Fruit fly (Drosophila melanogaster) whole organism: Measurements from ENCODE around the gene SdhD.

Experiments
- CG8478 ChIP-seq: fragments of >200 bp; optimal IDR thresholded peaks from 2 replicates; lab custom pipeline; 2018; ENCODE audit warnings: inconsistent platforms
- Dll ChIP-seq: fragments of >200 bp; optimal IDR thresholded peaks from 2 replicates; lab custom pipeline; 2017
- EcR ChIP-seq, 2 experiments: fragments of >200 bp; optimal IDR thresholded peaks; 2 replicates each; lab custom pipeline; 2017; ENCODE audit warnings: missing biosample characterization in 2 of 2, missing genetic modification characterization in 2 of 2, missing genetic modification reagents in 2 of 2
- psq ChIP-seq: fragments of >200 bp; optimal IDR thresholded peaks from 2 replicates; lab custom pipeline; 2017
- usp ChIP-seq: fragments of >200 bp; optimal IDR thresholded peaks from 2 replicates; lab custom pipeline; 2017; ENCODE audit warnings: missing biosample characterization, missing genetic modification characterization, mixed read lengths

dm6 chr3R:23732990-23733512 is 27.3 kb downstream of the SdhD start, which contains the start of the genes Hmgcr and Rpn9:
- no peak for TF ChIP-seq EcR (GFP tag; optimal IDR thresholded peaks at IDR 0.05; lab: Kevin White, UChicago)
- no peak for TF ChIP-seq usp (GFP tag; lab: Kevin White, UChicago)
- no peak for TF ChIP-seq psq
- no peak for TF ChIP-seq CG8478
- no peak for TF ChIP-seq Dll (lab: Kevin White, UChicago)
